Worm (Caenorhabditis elegans): ENCODE results near the gene F52F10.2.

F52F10.2 gene

ce11 chrV:1583242-1583641 lies 35.3 kb downstream of the F52F10.2 start:
- TF ChIP-seq rbr-2 (tag; optimal IDR thresholded peaks at IDR 0.05) (no peak), unc-62 (GFP tag; optimal IDR thresholded peaks at IDR 0.05 in 1 of 2) (no peak), unc-62 (tag; optimal IDR thresholded peaks at IDR 0.05) (no peak), set-16 (GFP tag; IDR thresholded peaks at IDR 0.05) (peak; percentile 56; the same call in 1 of the 2 replicates), unc-39 (tag; optimal IDR thresholded peaks at IDR 0.05) (no peak), daf-8 (GFP tag; IDR thresholded peaks at IDR 0.05) (no peak), hmg-1.1 (GFP tag; IDR thresholded peaks at IDR 0.05) (no peak)

DNA sequence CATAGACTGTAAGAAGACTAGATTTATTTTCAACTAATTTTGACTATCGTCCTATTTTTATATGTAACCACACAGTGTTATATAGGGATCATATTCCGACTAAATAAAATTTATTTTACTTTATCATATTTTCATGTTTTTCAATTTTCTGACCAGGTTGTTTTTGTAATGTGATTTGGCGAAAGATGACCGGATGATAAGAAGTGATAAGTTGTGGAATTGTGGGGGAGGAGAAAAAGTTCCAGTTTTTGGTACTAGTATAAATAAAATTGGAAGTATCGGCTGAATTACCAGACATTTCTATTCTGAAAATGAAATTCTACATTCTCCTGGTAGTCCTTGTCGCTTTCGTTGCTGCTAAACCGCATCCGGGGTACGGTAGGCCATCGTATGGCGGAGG lies 37.5 kb downstream of the F52F10.2 start, which contains the start of gene F16B4.7:
F16B4.7 (plus strand) TSS at position 301 of the 400 bp plus-strand sequence.
- TF ChIP-seq unc-62 (GFP tag; optimal IDR thresholded peaks at IDR 0.05 in 1 of 2) = peak in 1 of 2 experiments; percentile 31
- no peak for TF ChIP-seq unc-62 (tag; optimal IDR thresholded peaks at IDR 0.05)
- no peak for TF ChIP-seq ceh-62 (tag; optimal IDR thresholded peaks at IDR 0.05)

DNA sequence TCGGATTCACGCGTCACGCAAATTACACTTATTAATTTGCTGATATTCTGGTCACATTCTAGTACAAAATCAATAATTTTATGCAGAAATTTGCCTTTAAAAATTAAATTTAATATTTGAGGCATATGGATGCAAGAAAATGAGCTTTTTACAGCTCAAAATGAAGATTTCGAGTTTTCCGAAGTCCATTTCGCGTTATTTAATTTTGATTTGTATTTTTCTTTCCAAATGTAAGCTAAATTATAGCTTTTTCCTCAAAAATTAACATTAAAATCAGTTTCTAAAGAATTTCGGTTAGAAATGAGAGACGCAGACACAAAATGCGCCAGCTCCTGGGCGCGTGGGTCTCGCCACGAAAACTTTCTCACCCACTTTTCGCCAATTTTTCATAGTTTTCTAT lies 39.0 kb downstream of the F52F10.2 start, which contains the start of gene F16B4.6:
F16B4.6 (plus strand) TSS at position 301 of the 400 bp plus-strand sequence.
- TF ChIP-seq snpc-4 (tag; optimal IDR thresholded peaks at IDR 0.05) (no peak), nhr-102 (tag; optimal IDR thresholded peaks at IDR 0.05) (no peak), fkh-10 (GFP tag; optimal IDR thresholded peaks at IDR 0.05) (no peak), madf-9 (GFP tag; conservative IDR thresholded peaks at IDR 0.05) (no peak), ctbp-1 (GFP tag; IDR thresholded peaks at IDR 0.05) (no peak), hlh-30 (tag; optimal IDR thresholded peaks at IDR 0.05; ENCODE audit: insufficient read depth) (no peak)

DNA sequence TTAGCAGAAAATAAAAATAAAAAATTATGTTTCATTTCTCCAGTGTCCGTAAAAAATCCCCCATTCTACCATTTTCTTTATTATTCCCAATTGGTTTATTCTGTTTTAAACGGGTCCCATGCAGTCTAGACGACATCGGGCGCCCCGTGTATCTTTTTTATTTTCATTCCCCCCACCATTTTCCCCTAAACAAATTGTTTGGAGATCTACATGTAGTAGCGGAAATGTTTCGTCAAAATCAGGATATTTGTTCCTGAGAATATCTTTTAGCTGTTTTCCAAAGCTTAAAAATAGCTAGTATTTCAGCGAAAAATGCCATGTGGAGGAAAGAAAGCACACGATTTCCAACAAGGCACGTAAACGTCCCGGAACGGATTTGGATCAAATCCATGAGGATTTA lies 40.2 kb downstream of the F52F10.2 start, which contains the start of gene F16B4.5:
F16B4.5 (plus strand) TSS at position 301 of the 400 bp plus-strand sequence.
- no peak for TF ChIP-seq lin-13 (GFP tag; optimal IDR thresholded peaks at IDR 0.05)

DNA sequence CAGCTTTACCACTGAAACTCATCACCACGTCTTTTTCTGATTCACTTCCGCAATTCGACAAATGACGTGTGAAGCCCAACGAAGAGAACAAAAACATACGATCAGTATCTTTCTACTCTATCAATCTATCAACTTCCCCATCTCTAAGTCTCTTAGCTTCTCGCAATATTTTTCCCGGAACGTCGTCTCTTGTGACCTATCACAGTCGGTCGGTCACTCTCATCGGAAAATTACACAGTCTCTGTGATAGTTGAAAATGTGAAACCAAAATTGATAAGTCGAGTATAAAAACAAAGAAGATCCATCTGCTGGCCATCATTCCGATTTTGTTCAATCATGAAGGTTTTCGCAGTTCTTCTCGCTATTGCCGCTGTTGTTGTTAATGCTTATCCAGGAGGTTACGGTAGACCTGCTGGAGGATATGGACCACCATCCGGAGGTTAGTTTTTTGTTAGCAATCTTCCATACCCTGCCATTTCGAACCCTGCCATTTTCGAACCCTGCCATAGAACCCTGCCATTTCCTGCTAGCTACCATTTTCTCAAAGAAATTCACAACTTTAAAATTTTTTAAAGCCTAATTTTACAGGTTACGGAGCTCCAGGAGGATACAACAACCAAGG lies 46.0 kb downstream of the F52F10.2 start, which contains the start of gene F16B4.4:
F16B4.4 (plus strand) TSS at position 221 of the 622 bp plus-strand sequence.
- TF ChIP-seq mdl-1 (tag; optimal IDR thresholded peaks at IDR 0.05) (peak in 1 of 2 experiments; percentile 6), unc-62 (GFP tag; optimal IDR thresholded peaks at IDR 0.05 in 1 of 2) (peak in 1 of 2 experiments; percentile 79), unc-62 (tag; optimal IDR thresholded peaks at IDR 0.05) (no peak), lsy-2 (tag; optimal IDR thresholded peaks at IDR 0.05) (peak; percentile 8 to 15), ZK546.5 (tag; optimal IDR thresholded peaks at IDR 0.05) (no peak), nhr-77 (tag; optimal IDR thresholded peaks at IDR 0.05) (peak; percentile 2), ceh-28 (tag; optimal IDR thresholded peaks at IDR 0.05) (no peak), attf-4 (tag; optimal IDR thresholded peaks at IDR 0.05) (no peak), nhr-10 (tag; optimal IDR thresholded peaks at IDR 0.05) (peak; percentile 70), hmg-1.1 (GFP tag; IDR thresholded peaks at IDR 0.05) (no peak), gei-8 (GFP tag; optimal IDR thresholded peaks at IDR 0.05) (no peak), lin-13 (GFP tag; optimal IDR thresholded peaks at IDR 0.05) (no peak), nhr-48 (tag; optimal IDR thresholded peaks at IDR 0.05) (no peak), nhr-6 (tag; optimal IDR thresholded peaks at IDR 0.05) (no peak), mdt-29 (GFP tag; IDR thresholded peaks at IDR 0.05) (no peak), mxl-3 (GFP tag; optimal IDR thresholded peaks at IDR 0.05) (peak; percentile 55), Y105C5A.15 (GFP tag; IDR thresholded peaks at IDR 0.05) (no peak), ama-1 (optimal IDR thresholded peaks at IDR 0.05) (peak; percentile 30), hlh-30 (tag; optimal IDR thresholded peaks at IDR 0.05; ENCODE audit: insufficient read depth) (peak; percentile 50), saeg-2 (GFP tag; IDR thresholded peaks at IDR 0.05) (no peak), aly-2 (tag; optimal IDR thresholded peaks at IDR 0.05) (no peak), ceh-82 (tag; optimal IDR thresholded peaks at IDR 0.05) (no peak), nhr-28 (tag; optimal IDR thresholded peaks at IDR 0.05) (peak; percentile 81), Y48G9A.11 (GFP tag; IDR thresholded peaks at IDR 0.05) (no peak), hlh-11 (tag; optimal IDR thresholded peaks at IDR 0.05) (peak; percentile 59)
